Worm (Caenorhabditis elegans): ENCODE data around the gene srx-22.
A peak's percentile ranks its signal among the peaks of the same experiment; 100 is the strongest.

Gene srx-22

ce11 chrV:682031-682430 is 2.3 kb downstream of the srx-22 start, which contains the start of gene srx-23:
srx-23 (plus strand) TSS chrV:682331.
- no peak for TF ChIP-seq ztf-18 (tag; optimal IDR thresholded peaks at IDR 0.05)
- no peak for TF ChIP-seq ceh-79 (tag; optimal IDR thresholded peaks at IDR 0.05)
- no peak for TF ChIP-seq lin-40 (tag; optimal IDR thresholded peaks at IDR 0.05)
- no peak for TF ChIP-seq F37B4.10 (GFP tag; IDR thresholded peaks at IDR 0.05)
- TF ChIP-seq F39B2.1 (GFP tag; IDR thresholded peaks at IDR 0.05) = no peak
- TF ChIP-seq F10E7.11 (tag; optimal IDR thresholded peaks at IDR 0.05) = no peak
- no peak for TF ChIP-seq nfya-1 (tag; optimal IDR thresholded peaks at IDR 0.05; ENCODE audit: borderline replicate concordance, insufficient read depth)
- TF ChIP-seq ztf-6 (GFP tag; IDR thresholded peaks at IDR 0.05) = no peak
- no peak for TF ChIP-seq egrh-3 (GFP tag; IDR thresholded peaks at IDR 0.05)
- TF ChIP-seq ekl-4 (GFP tag; IDR thresholded peaks at IDR 0.05) = no peak
- no peak for TF ChIP-seq egl-44 (GFP tag; IDR thresholded peaks at IDR 0.05)
- no peak for TF ChIP-seq lsl-1 (GFP tag; optimal IDR thresholded peaks at IDR 0.05)
- TF ChIP-seq let-526 (GFP tag; IDR thresholded peaks at IDR 0.05) = no peak

ce11 chrV:683858-684257 is 4.1 kb downstream of the srx-22 start, which contains the start of gene F31F4.1:
F31F4.1 (plus strand) TSS chrV:684060.
- TF ChIP-seq rcor-1 (GFP tag; IDR thresholded peaks at IDR 0.05) = no peak
- no peak for TF ChIP-seq pbrm-1 (GFP tag; IDR thresholded peaks at IDR 0.05)
- peak; percentile 21 for TF ChIP-seq nhr-80 (tag; optimal IDR thresholded peaks at IDR 0.05)

ce11 chrV:687384-687783 is 7.6 kb downstream of the srx-22 start, which contains the start of gene H25P19.1:
H25P19.1 (plus strand) TSS chrV:687684.
- TF ChIP-seq ceh-27 (GFP tag; optimal IDR thresholded peaks at IDR 0.05) = no peak
- TF ChIP-seq C17E4.6 (GFP tag; IDR thresholded peaks at IDR 0.05) = no peak
- TF ChIP-seq snpc-1.3 (tag; optimal IDR thresholded peaks at IDR 0.05; ENCODE audit: insufficient read depth) = no peak
- no peak for TF ChIP-seq lir-1 (GFP tag; conservative IDR thresholded peaks at IDR 0.05)
- TF ChIP-seq F33H1.4 (GFP tag; IDR thresholded peaks at IDR 0.05) = no peak
- TF ChIP-seq fkh-3 (tag; optimal IDR thresholded peaks at IDR 0.05) = no peak
- no peak for TF ChIP-seq egrh-3 (GFP tag; IDR thresholded peaks at IDR 0.05)
- no peak for TF ChIP-seq F52B5.7 (tag; optimal IDR thresholded peaks at IDR 0.05)
- no peak for TF ChIP-seq B0261.1 (tag; optimal IDR thresholded peaks at IDR 0.05)
- TF ChIP-seq gei-17 (GFP tag; optimal IDR thresholded peaks at IDR 0.05) = no peak
- no peak for TF ChIP-seq B0019.2 (GFP tag; conservative IDR thresholded peaks at IDR 0.05)
- no peak for TF ChIP-seq sdz-38 (tag; optimal IDR thresholded peaks at IDR 0.05)
- TF ChIP-seq K12H6.12 (tag; optimal IDR thresholded peaks at IDR 0.05) = no peak
- no peak for TF ChIP-seq cebp-1 (GFP tag; IDR thresholded peaks at IDR 0.05)
- no peak for TF ChIP-seq cebp-1 (tag; optimal IDR thresholded peaks at IDR 0.05)
- TF ChIP-seq unc-130 (GFP tag; optimal IDR thresholded peaks at IDR 0.05) = no peak
- TF ChIP-seq T26A5.8 (tag; optimal IDR thresholded peaks at IDR 0.05) = no peak
- no peak for TF ChIP-seq C06A6.2 (GFP tag; conservative IDR thresholded peaks at IDR 0.05)
- TF ChIP-seq mxl-1 (tag; optimal IDR thresholded peaks at IDR 0.05) = no peak

- no peak for TF ChIP-seq snpc-1.3 (tag; optimal IDR thresholded peaks at IDR 0.05; ENCODE audit: insufficient read depth)
- TF ChIP-seq fkh-3 (tag; optimal IDR thresholded peaks at IDR 0.05) = no peak
- TF ChIP-seq snpc-3.4 (tag; optimal IDR thresholded peaks at IDR 0.05) = no peak
- no peak for TF ChIP-seq nhr-80 (tag; optimal IDR thresholded peaks at IDR 0.05)
- no peak for TF ChIP-seq ceh-100 (GFP tag; IDR thresholded peaks at IDR 0.05)
- no peak for TF ChIP-seq Y53F4B.3 (GFP tag; IDR thresholded peaks at IDR 0.05)
- no peak for TF ChIP-seq dox-1 (GFP tag; IDR thresholded peaks at IDR 0.05)
- no peak for TF ChIP-seq ama-1 (optimal IDR thresholded peaks at IDR 0.05)
- TF ChIP-seq ama-1 (GFP tag; optimal IDR thresholded peaks at IDR 0.05) = no peak
- TF ChIP-seq egrh-3 (GFP tag; IDR thresholded peaks at IDR 0.05) = peak; percentile 46; the same call in 1 of the 2 replicates
- no peak for TF ChIP-seq hsf-1 (GFP tag; IDR thresholded peaks at IDR 0.05)
- peak; percentile 70 for TF ChIP-seq zfh-2 (GFP tag; conservative IDR thresholded peaks at IDR 0.05)
Measured at ce11 chrV:689538-689937, 9.8 kb downstream of the srx-22 start.
